Worm (Caenorhabditis elegans): ENCODE measurements around the gene Y116A8B.1.

The Y116A8B.1 gene

ce11 chrIV:17249691-17250181 is 33.6 kb downstream of the Y116A8B.1 start, which contains the start of gene eelo-2 (continued):
- no peak for TF ChIP-seq elt-3 (tag; optimal IDR thresholded peaks at IDR 0.05)

- TF ChIP-seq lin-32 (GFP tag; optimal IDR thresholded peaks at IDR 0.05), result no peak
- no peak for TF ChIP-seq ces-1 (GFP tag; optimal IDR thresholded peaks at IDR 0.05)
- TF ChIP-seq nhr-28 (tag; optimal IDR thresholded peaks at IDR 0.05), result no peak
- no peak for TF ChIP-seq blmp-1 (tag; optimal IDR thresholded peaks at IDR 0.05)
- TF ChIP-seq bed-3 (GFP tag; optimal IDR thresholded peaks at IDR 0.05), result no peak
- no peak for TF ChIP-seq cnd-1 (tag; optimal IDR thresholded peaks at IDR 0.05)
Measured at ce11 chrIV:17253435-17253834, 37.3 kb downstream of the Y116A8B.1 start.

ce11 chrIV:17255001-17255400 is 38.9 kb downstream of the Y116A8B.1 start, which contains the start of gene gtf-2E1:
gtf-2E1 (plus strand) TSS chrIV:17255301.
- TF ChIP-seq elt-3 (tag; optimal IDR thresholded peaks at IDR 0.05) (no peak), ceh-83 (GFP tag; optimal IDR thresholded peaks at IDR 0.05) (no peak)

- TF ChIP-seq ham-2 (GFP tag; optimal IDR thresholded peaks at IDR 0.05), result no peak
- TF ChIP-seq nhr-2 (tag; optimal IDR thresholded peaks at IDR 0.05), result no peak
- TF ChIP-seq elt-1 (tag; optimal IDR thresholded peaks at IDR 0.05; ENCODE audit: borderline replicate concordance, insufficient read depth), result no peak
- TF ChIP-seq blmp-1 (tag; optimal IDR thresholded peaks at IDR 0.05), result no peak
- TF ChIP-seq tbx-8 (GFP tag; optimal IDR thresholded peaks at IDR 0.05), result no peak
- TF ChIP-seq drap-1 (GFP tag; optimal IDR thresholded peaks at IDR 0.05), result no peak
- no peak for TF ChIP-seq nhr-28 (tag; optimal IDR thresholded peaks at IDR 0.05)
Measured at ce11 chrIV:17258824-17259223, 42.7 kb downstream of the Y116A8B.1 start.

- no peak for TF ChIP-seq bed-3 (GFP tag; optimal IDR thresholded peaks at IDR 0.05)
Measured at ce11 chrIV:17259310-17259709, 43.2 kb downstream of the Y116A8B.1 start, which contains the start of gene phyh-1. phyh-1 (minus strand) TSS chrIV:17259410.

ce11 chrIV:17262385-17262784 is 46.2 kb downstream of the Y116A8B.1 start, which contains the start of gene ZK550.6:
ZK550.6 (minus strand) TSS chrIV:17262485.
- TF ChIP-seq flh-1 (GFP tag; optimal IDR thresholded peaks at IDR 0.05) (no peak), tbx-8 (GFP tag; optimal IDR thresholded peaks at IDR 0.05) (no peak), mep-1 (tag; optimal IDR thresholded peaks at IDR 0.05) (no peak), unc-39 (tag; optimal IDR thresholded peaks at IDR 0.05) (no peak), unc-120 (tag; optimal IDR thresholded peaks at IDR 0.05; ENCODE audit: poor library complexity, severe bottlenecking) (no peak), pha-4 (tag; optimal IDR thresholded peaks at IDR 0.05) (no peak), mls-2 (tag; optimal IDR thresholded peaks at IDR 0.05) (no peak), nhr-76 (tag; optimal IDR thresholded peaks at IDR 0.05) (no peak), mab-5 (tag; optimal IDR thresholded peaks at IDR 0.05) (no peak)

ce11 chrIV:17263714-17264113 is 47.6 kb downstream of the Y116A8B.1 start:
- TF ChIP-seq mep-1 (tag; optimal IDR thresholded peaks at IDR 0.05) (no peak), unc-120 (tag; optimal IDR thresholded peaks at IDR 0.05; ENCODE audit: poor library complexity, severe bottlenecking) (no peak), bed-3 (GFP tag; optimal IDR thresholded peaks at IDR 0.05) (no peak)

- no peak for TF ChIP-seq ztf-11 (tag; optimal IDR thresholded peaks at IDR 0.05)
- no peak for TF ChIP-seq lin-32 (GFP tag; optimal IDR thresholded peaks at IDR 0.05)
- TF ChIP-seq elt-1 (tag; optimal IDR thresholded peaks at IDR 0.05; ENCODE audit: borderline replicate concordance, insufficient read depth), result no peak
- no peak for TF ChIP-seq elt-3 (tag; optimal IDR thresholded peaks at IDR 0.05)
- no peak for TF ChIP-seq cnd-1 (tag; optimal IDR thresholded peaks at IDR 0.05)
- no peak for TF ChIP-seq pha-4 (tag; optimal IDR thresholded peaks at IDR 0.05)
- TF ChIP-seq sem-2 (GFP tag; optimal IDR thresholded peaks at IDR 0.05), result no peak
- no peak for TF ChIP-seq ces-1 (GFP tag; optimal IDR thresholded peaks at IDR 0.05)
- no peak for TF ChIP-seq nhr-28 (tag; optimal IDR thresholded peaks at IDR 0.05)
- no peak for TF ChIP-seq nhr-12 (tag; optimal IDR thresholded peaks at IDR 0.05)
- TF ChIP-seq nhr-237 (tag; optimal IDR thresholded peaks at IDR 0.05), result no peak
- TF ChIP-seq mls-2 (tag; optimal IDR thresholded peaks at IDR 0.05), result no peak
- TF ChIP-seq bed-3 (GFP tag; optimal IDR thresholded peaks at IDR 0.05), result no peak
- no peak for TF ChIP-seq unc-39 (tag; optimal IDR thresholded peaks at IDR 0.05)
- no peak for TF ChIP-seq ceh-43 (GFP tag; optimal IDR thresholded peaks at IDR 0.05)
Measured at ce11 chrIV:17264714-17265113, 48.6 kb downstream of the Y116A8B.1 start, which contains the start of gene F26D10.13. F26D10.13 (minus strand) TSS chrIV:17264814.
